Worm (Caenorhabditis elegans): ENCODE data around the gene F01D5.10.

Gene F01D5.10

ce11 chrII:14049097-14049496 is 28.0 kb upstream of the F01D5.10 start (continued):
- TF ChIP-seq ceh-20 (GFP tag; IDR thresholded peaks at IDR 0.05) (no peak), zip-2 (tag; optimal IDR thresholded peaks at IDR 0.05) (no peak), dmd-9 (GFP tag; IDR thresholded peaks at IDR 0.05) (no peak), aly-2 (tag; optimal IDR thresholded peaks at IDR 0.05) (no peak), tra-1 (GFP tag; IDR thresholded peaks at IDR 0.05) (0 out of 2 replicates have a peak, but pooled peaks have one; percentile 39), egl-27 (tag; optimal IDR thresholded peaks at IDR 0.05) (no peak), attf-4 (tag; optimal IDR thresholded peaks at IDR 0.05) (no peak), pqm-1 (tag; optimal IDR thresholded peaks at IDR 0.05) (peak; percentile 82), mdl-1 (tag; optimal IDR thresholded peaks at IDR 0.05) (peak; percentile 56 to 91), nhr-42 (GFP tag; IDR thresholded peaks at IDR 0.05) (no peak), nhr-77 (tag; optimal IDR thresholded peaks at IDR 0.05) (peak; percentile 96), daf-8 (GFP tag; IDR thresholded peaks at IDR 0.05) (no peak), F37D6.2 (tag; optimal IDR thresholded peaks at IDR 0.05) (no peak), dmd-8 (GFP tag; IDR thresholded peaks at IDR 0.05) (no peak), dmd-6 (GFP tag; IDR thresholded peaks at IDR 0.05) (peak; percentile 92), hlh-30 (tag; optimal IDR thresholded peaks at IDR 0.05; ENCODE audit: insufficient read depth) (peak; percentile 67), Y105C5A.15 (GFP tag; IDR thresholded peaks at IDR 0.05) (no peak), daf-16 (GFP tag; optimal IDR thresholded peaks at IDR 0.05) (no peak), daf-16 (tag; optimal IDR thresholded peaks at IDR 0.05) (peak; percentile 48), ceh-28 (tag; optimal IDR thresholded peaks at IDR 0.05) (no peak), rbr-2 (tag; optimal IDR thresholded peaks at IDR 0.05) (no peak), ztf-11 (tag; optimal IDR thresholded peaks at IDR 0.05) (no peak), dve-1 (tag; optimal IDR thresholded peaks at IDR 0.05; ENCODE audit: insufficient read depth) (peak; percentile 66), ceh-62 (tag; optimal IDR thresholded peaks at IDR 0.05) (no peak), nhr-48 (tag; optimal IDR thresholded peaks at IDR 0.05) (peak; percentile 72), ces-1 (GFP tag; optimal IDR thresholded peaks at IDR 0.05) (no peak), mes-2 (tag; optimal IDR thresholded peaks at IDR 0.05; ENCODE audit: poor library complexity, severe bottlenecking) (peak; percentile 66), lin-38 (GFP tag; IDR thresholded peaks at IDR 0.05) (no peak), php-3 (GFP tag; IDR thresholded peaks at IDR 0.05) (no peak), sdz-12 (GFP tag; optimal IDR thresholded peaks at IDR 0.05) (no peak), nhr-237 (tag; optimal IDR thresholded peaks at IDR 0.05) (no peak), spr-3 (GFP tag; optimal IDR thresholded peaks at IDR 0.05) (no peak), aha-1 (tag) (peak; percentile 94), ama-1 (optimal IDR thresholded peaks at IDR 0.05) (no peak), lin-39 (tag; optimal IDR thresholded peaks at IDR 0.05) (no peak), unc-62 (GFP tag; optimal IDR thresholded peaks at IDR 0.05 in 1 of 2) (peak in 1 of 2 experiments; percentile 67), unc-62 (tag; optimal IDR thresholded peaks at IDR 0.05) (no peak), lin-1 (GFP tag; IDR thresholded peaks at IDR 0.05) (no peak), mep-1 (tag; optimal IDR thresholded peaks at IDR 0.05) (peak; percentile 12), hif-1 (tag; optimal IDR thresholded peaks at IDR 0.05) (peak in 1 of 2 experiments; percentile 15), unc-39 (tag; optimal IDR thresholded peaks at IDR 0.05) (no peak), skn-1 (tag; optimal IDR thresholded peaks at IDR 0.05) (no peak), zfp-2 (tag; optimal IDR thresholded peaks at IDR 0.05) (no peak), nhr-41 (GFP tag; IDR thresholded peaks at IDR 0.05) (no peak), nhr-25 (tag; optimal IDR thresholded peaks at IDR 0.05; ENCODE audit: borderline replicate concordance, insufficient read depth) (no peak), hmg-1.1 (GFP tag; IDR thresholded peaks at IDR 0.05) (no peak), zfp-3 (GFP tag; conservative IDR thresholded peaks at IDR 0.05) (no peak), lir-3 (tag; optimal IDR thresholded peaks at IDR 0.05) (no peak), T20F7.1 (GFP tag; optimal IDR thresholded peaks at IDR 0.05) (no peak), duxl-1 (tag; optimal IDR thresholded peaks at IDR 0.05; ENCODE audit: poor library complexity) (no peak), ZK546.5 (tag; optimal IDR thresholded peaks at IDR 0.05) (no peak), F44E2.7 (GFP tag; IDR thresholded peaks at IDR 0.05) (no peak), lim-7 (GFP tag; IDR thresholded peaks at IDR 0.05) (no peak)
